Worm (Caenorhabditis elegans): Measurements from ENCODE around the gene F59A6.2.

The F59A6.2 gene

ce11 chrII:5048185-5048795 lies 33.8 kb downstream of the F59A6.2 start (continued):
- TF ChIP-seq sptf-1 (tag; optimal IDR thresholded peaks at IDR 0.05): no peak

- peak; percentile 34 for TF ChIP-seq tbx-2 (tag; optimal IDR thresholded peaks at IDR 0.05)
- peak; percentile 38 for TF ChIP-seq nhr-20 (tag; optimal IDR thresholded peaks at IDR 0.05)
- TF ChIP-seq jun-1 (tag; optimal IDR thresholded peaks at IDR 0.05): no peak
- peak; percentile 10 for TF ChIP-seq nhr-90 (tag; optimal IDR thresholded peaks at IDR 0.05; ENCODE audit: poor library complexity)
- TF ChIP-seq lin-35 (GFP tag; optimal IDR thresholded peaks at IDR 0.05): peak in 1 of 2 experiments; percentile 15
- no peak for TF ChIP-seq nhr-77 (tag; optimal IDR thresholded peaks at IDR 0.05)
- TF ChIP-seq grh-1 (GFP tag; IDR thresholded peaks at IDR 0.05): peak; percentile 48
- peak; percentile 77 for TF ChIP-seq nhr-85 (tag)
- TF ChIP-seq sup-37 (GFP tag; optimal IDR thresholded peaks at IDR 0.05): no peak
- TF ChIP-seq pag-3 (tag; optimal IDR thresholded peaks at IDR 0.05; ENCODE audit: borderline replicate concordance, insufficient read depth): no peak
- no peak for TF ChIP-seq egl-13 (tag; optimal IDR thresholded peaks at IDR 0.05)
- peak in 1 of 2 experiments; percentile 15 for TF ChIP-seq lsy-2 (tag; optimal IDR thresholded peaks at IDR 0.05)
- peak; percentile 42 for TF ChIP-seq blmp-1 (tag; optimal IDR thresholded peaks at IDR 0.05)
- TF ChIP-seq lin-14 (GFP tag; optimal IDR thresholded peaks at IDR 0.05): peak; percentile 43
- TF ChIP-seq ama-1 (optimal IDR thresholded peaks at IDR 0.05): no peak
- peak; percentile 16 for TF ChIP-seq mep-1 (tag; optimal IDR thresholded peaks at IDR 0.05)
- no peak for TF ChIP-seq snu-23 (GFP tag; optimal IDR thresholded peaks at IDR 0.05)
- no peak for TF ChIP-seq ceh-90 (tag; optimal IDR thresholded peaks at IDR 0.05)
- no peak for TF ChIP-seq fkh-8 (tag; optimal IDR thresholded peaks at IDR 0.05)
- no peak for TF ChIP-seq hpl-2 (GFP tag; optimal IDR thresholded peaks at IDR 0.05)
These were observed 34.8 kb downstream of the F59A6.2 start for ce11 chrII:5049249-5049648.

- no peak for TF ChIP-seq xbp-1 (tag; optimal IDR thresholded peaks at IDR 0.05)
- TF ChIP-seq nhr-20 (tag; optimal IDR thresholded peaks at IDR 0.05): no peak
- TF ChIP-seq nhr-71 (tag; optimal IDR thresholded peaks at IDR 0.05): peak; percentile 24
- TF ChIP-seq lin-14 (GFP tag; optimal IDR thresholded peaks at IDR 0.05): peak; percentile 69
- TF ChIP-seq lsy-2 (tag; optimal IDR thresholded peaks at IDR 0.05): peak in 1 of 2 experiments; percentile 15
- peak; percentile 31 for TF ChIP-seq snu-23 (GFP tag; optimal IDR thresholded peaks at IDR 0.05)
- peak; percentile 38 for TF ChIP-seq tbx-2 (tag; optimal IDR thresholded peaks at IDR 0.05)
- TF ChIP-seq mdl-1 (tag; optimal IDR thresholded peaks at IDR 0.05): peak in 1 of 2 experiments; percentile 44
- peak; percentile 40 for TF ChIP-seq unc-130 (tag; optimal IDR thresholded peaks at IDR 0.05)
- no peak for TF ChIP-seq ceh-63 (GFP tag; optimal IDR thresholded peaks at IDR 0.05)
- no peak for TF ChIP-seq zag-1 (tag; optimal IDR thresholded peaks at IDR 0.05)
- TF ChIP-seq elt-3 (tag; optimal IDR thresholded peaks at IDR 0.05): peak in 2 of 6 experiments; percentile 19 to 46
- peak; percentile 52 for TF ChIP-seq mep-1 (tag; optimal IDR thresholded peaks at IDR 0.05)
- TF ChIP-seq nhr-85 (tag): peak; percentile 81
- TF ChIP-seq C16A3.4 (tag; optimal IDR thresholded peaks at IDR 0.05): no peak
- TF ChIP-seq blmp-1 (tag; optimal IDR thresholded peaks at IDR 0.05): peak; percentile 65
- TF ChIP-seq rnt-1 (tag; optimal IDR thresholded peaks at IDR 0.05): peak; percentile 45
These were observed 35.4 kb downstream of the F59A6.2 start, which contains the start of gene F33G12.6 for ce11 chrII:5049865-5050342. TSS of gene F33G12.6 (plus strand) at chrII:5049915.

ce11 chrII:5050776-5051175 lies 36.3 kb downstream of the F59A6.2 start:
- TF ChIP-seq unc-86 (tag; optimal IDR thresholded peaks at IDR 0.05): no peak
- no peak for TF ChIP-seq lin-13 (GFP tag; optimal IDR thresholded peaks at IDR 0.05)
- TF ChIP-seq ceh-8 (GFP tag; optimal IDR thresholded peaks at IDR 0.05): no peak
- no peak for TF ChIP-seq lin-15B (tag; optimal IDR thresholded peaks at IDR 0.05)
- no peak for TF ChIP-seq rnt-1 (tag; optimal IDR thresholded peaks at IDR 0.05)
- TF ChIP-seq Y116A8C.19 (tag; optimal IDR thresholded peaks at IDR 0.05; ENCODE audit: borderline replicate concordance): no peak
- TF ChIP-seq efl-1 (optimal IDR thresholded peaks at IDR 0.05): no peak
- TF ChIP-seq efl-1 (GFP tag; optimal IDR thresholded peaks at IDR 0.05 in 1 of 2): peak in 1 of 2 experiments; percentile 93
- no peak for TF ChIP-seq grh-1 (GFP tag; IDR thresholded peaks at IDR 0.05)
- no peak for TF ChIP-seq egl-27 (tag; optimal IDR thresholded peaks at IDR 0.05)
